Fruit fly (Drosophila melanogaster): ENCODE results near the gene hwt.

The hwt gene

dm6 chrX:12595610-12596336 is 27.5 kb upstream of the hwt start, which contains the start of the genes CG1824 and Sec16 (continued):
- TF ChIP-seq repo (GFP tag; optimal IDR thresholded peaks at IDR 0.05) (no peak), Dbx (GFP tag; IDR thresholded peaks at IDR 0.05) (peak; percentile 33; the same call in 1 of the 3 replicates), phol (tag; optimal IDR thresholded peaks at IDR 0.05) (peak; percentile 63), ewg (GFP tag; optimal IDR thresholded peaks at IDR 0.05) (peak; percentile 42), knrl (GFP tag; IDR thresholded peaks at IDR 0.05; ENCODE audit: partially characterized antibody) (peak; percentile 39; the same call in 1 of the 3 replicates), CG16815 (GFP tag; optimal IDR thresholded peaks at IDR 0.05) (peak; percentile 34), CG11085 (GFP tag; IDR thresholded peaks at IDR 0.05) (0 out of 2 replicates have a peak, but pooled peaks have one; percentile 21), CkIIα-i1 (GFP tag; IDR thresholded peaks at IDR 0.05) (no peak), CG18619 (GFP tag; optimal IDR thresholded peaks at IDR 0.05) (peak; percentile 42), cas (GFP tag; IDR thresholded peaks at IDR 0.05) (no peak), unc-4 (GFP tag; IDR thresholded peaks at IDR 0.05; ENCODE audit: partially characterized antibody) (peak; percentile 49), CG10274 (GFP tag; optimal IDR thresholded peaks at IDR 0.05) (peak; percentile 14), CoRest (tag; optimal IDR thresholded peaks at IDR 0.05) (peak; percentile 80), CG11247 (GFP tag; IDR thresholded peaks at IDR 0.05) (0 out of 2 replicates have a peak, but pooled peaks have one; percentile 6), CG14860 (GFP tag; IDR thresholded peaks at IDR 0.05; ENCODE audit: partially characterized antibody) (0 out of 3 replicates have a peak, but pooled peaks have one; percentile 38), az2 (GFP tag; optimal IDR thresholded peaks at IDR 0.05) (peak; percentile 47), Sry-δ (GFP tag; optimal IDR thresholded peaks at IDR 0.05) (peak; percentile 82), Dek (tag; optimal IDR thresholded peaks at IDR 0.05) (peak; percentile 35), CG10267 (tag; optimal IDR thresholded peaks at IDR 0.05) (peak; percentile 52), Hmr (GFP tag; optimal IDR thresholded peaks at IDR 0.05) (peak; percentile 5), tll (GFP tag; optimal IDR thresholded peaks at IDR 0.05) (peak in 1 of 2 experiments; percentile 18), psq (GFP tag; optimal IDR thresholded peaks at IDR 0.05) (no peak), Dll (GFP tag; IDR thresholded peaks at IDR 0.05; ENCODE audit: partially characterized antibody) (peak; percentile 55; the same call in 2 of the 4 replicates), CG9797 (GFP tag; optimal IDR thresholded peaks at IDR 0.05) (peak; percentile 8), CG10543 (GFP tag; optimal IDR thresholded peaks at IDR 0.05) (peak; percentile 69), CG12155 (GFP tag; optimal IDR thresholded peaks at IDR 0.05) (peak; percentile 40), Oaz (GFP tag; IDR thresholded peaks at IDR 0.05) (no peak), br (optimal IDR thresholded peaks at IDR 0.05) (no peak), CG16779 (GFP tag; IDR thresholded peaks at IDR 0.05) (no peak), Hr78 (GFP tag; optimal IDR thresholded peaks at IDR 0.05) (no peak), Med (GFP tag) (peak; percentile 50), fd96Cb (tag; optimal IDR thresholded peaks at IDR 0.05) (peak; percentile 23), CG18476 (GFP tag; optimal IDR thresholded peaks at IDR 0.05) (peak; percentile 28), CG4404 (GFP tag; IDR thresholded peaks at IDR 0.05) (no peak), crol (GFP tag; IDR thresholded peaks at IDR 0.05) (no peak), Awh (GFP tag; IDR thresholded peaks at IDR 0.05) (no peak), zfh2 (GFP tag; optimal IDR thresholded peaks at IDR 0.05) (peak; percentile 47), Stat92E (GFP tag; optimal IDR thresholded peaks at IDR 0.05) (no peak), dati (GFP tag; IDR thresholded peaks at IDR 0.05) (no peak), unpg (GFP tag; optimal IDR thresholded peaks at IDR 0.05) (no peak), Sry-β (GFP tag; optimal IDR thresholded peaks at IDR 0.05) (peak; percentile 44), CG2129 (GFP tag; IDR thresholded peaks at IDR 0.05; ENCODE audit: partially characterized antibody) (peak; percentile 26; the same call in 1 of the 2 replicates), dmrt11E (tag; optimal IDR thresholded peaks at IDR 0.05) (peak; percentile 29), tin (GFP tag; optimal IDR thresholded peaks at IDR 0.05) (peak; percentile 36), fd3F (GFP tag; optimal IDR thresholded peaks at IDR 0.05) (peak; percentile 9), fd102C (GFP tag; optimal IDR thresholded peaks at IDR 0.05) (no peak), Drgx (GFP tag; IDR thresholded peaks at IDR 0.05) (0 out of 2 replicates have a peak, but pooled peaks have one; percentile 5)
